Worm (Caenorhabditis elegans): ENCODE data around the gene Y105C5B.8.

DNA sequence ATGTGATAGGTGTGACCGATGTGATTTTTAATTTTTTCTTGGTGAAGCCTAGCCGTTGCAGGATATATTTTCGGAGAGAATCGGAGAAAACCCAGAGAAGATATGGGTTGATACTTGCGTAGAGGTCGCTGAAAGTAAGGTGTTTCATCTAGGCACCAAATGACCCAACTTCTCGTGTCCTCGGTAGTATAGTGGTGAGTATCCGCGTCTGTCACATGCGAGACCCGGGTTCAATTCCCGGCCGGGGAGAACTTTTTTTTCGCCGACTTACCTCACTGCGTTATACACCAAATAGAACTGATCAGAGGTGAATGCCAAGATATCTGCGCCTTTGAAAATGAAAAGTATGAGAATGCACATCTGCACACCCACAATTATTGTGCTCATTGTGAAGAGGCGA, 5.2 kb upstream of the Y105C5B.8 start:
- TF ChIP-seq nhr-237 (tag; optimal IDR thresholded peaks at IDR 0.05) (no peak), lin-15B (tag; optimal IDR thresholded peaks at IDR 0.05) (no peak), elt-1 (tag; optimal IDR thresholded peaks at IDR 0.05) (no peak)

Measured in whole organism, L3 larva.